Worm (Caenorhabditis elegans): ENCODE measurements around the gene F10B5.3.

Gene F10B5.3

ce11 chrII:8149930-8150329, at the start of gene F10B5.3:
Gene F10B5.3 (minus strand): TSS chrII:8150030.
- no peak for TF ChIP-seq lsy-2 (tag; optimal IDR thresholded peaks at IDR 0.05)
- peak in 1 of 2 experiments; percentile 7 for TF ChIP-seq unc-62 (GFP tag; optimal IDR thresholded peaks at IDR 0.05 in 1 of 2)
- no peak for TF ChIP-seq unc-62 (tag; optimal IDR thresholded peaks at IDR 0.05)

ce11 chrII:8198503-8198902, 48.7 kb upstream of the F10B5.3 start, which contains the start of gene qua-1:
Gene qua-1 (plus strand): TSS chrII:8198803.
- TF ChIP-seq ceh-62 (tag; optimal IDR thresholded peaks at IDR 0.05), result no peak
- TF ChIP-seq unc-39 (tag; optimal IDR thresholded peaks at IDR 0.05), result no peak
- no peak for TF ChIP-seq set-16 (GFP tag; IDR thresholded peaks at IDR 0.05)
- no peak for TF ChIP-seq duxl-1 (tag; optimal IDR thresholded peaks at IDR 0.05; ENCODE audit: poor library complexity)
- no peak for TF ChIP-seq ctbp-1 (GFP tag; IDR thresholded peaks at IDR 0.05)
- no peak for TF ChIP-seq lin-39 (tag; optimal IDR thresholded peaks at IDR 0.05)
- no peak for TF ChIP-seq snpc-4 (tag; optimal IDR thresholded peaks at IDR 0.05)
- no peak for TF ChIP-seq ama-1 (optimal IDR thresholded peaks at IDR 0.05)
- TF ChIP-seq nhr-28 (tag; optimal IDR thresholded peaks at IDR 0.05), result no peak
- TF ChIP-seq zip-11 (GFP tag; IDR thresholded peaks at IDR 0.05), result no peak
- TF ChIP-seq madf-5 (GFP tag; IDR thresholded peaks at IDR 0.05), result no peak
- TF ChIP-seq cey-2 (tag; optimal IDR thresholded peaks at IDR 0.05; ENCODE audit: borderline replicate concordance, insufficient read depth), result no peak
- no peak for TF ChIP-seq unc-62 (GFP tag; optimal IDR thresholded peaks at IDR 0.05 in 1 of 2)
- TF ChIP-seq unc-62 (tag; optimal IDR thresholded peaks at IDR 0.05), result no peak
- no peak for TF ChIP-seq lin-38 (GFP tag; IDR thresholded peaks at IDR 0.05)
- no peak for TF ChIP-seq daf-12 (tag; optimal IDR thresholded peaks at IDR 0.05)
- TF ChIP-seq lin-15B (tag; optimal IDR thresholded peaks at IDR 0.05), result no peak
- TF ChIP-seq ZK546.5 (tag; optimal IDR thresholded peaks at IDR 0.05), result no peak
- TF ChIP-seq Y5F2A.4 (GFP tag; optimal IDR thresholded peaks at IDR 0.05), result no peak

DNA sequence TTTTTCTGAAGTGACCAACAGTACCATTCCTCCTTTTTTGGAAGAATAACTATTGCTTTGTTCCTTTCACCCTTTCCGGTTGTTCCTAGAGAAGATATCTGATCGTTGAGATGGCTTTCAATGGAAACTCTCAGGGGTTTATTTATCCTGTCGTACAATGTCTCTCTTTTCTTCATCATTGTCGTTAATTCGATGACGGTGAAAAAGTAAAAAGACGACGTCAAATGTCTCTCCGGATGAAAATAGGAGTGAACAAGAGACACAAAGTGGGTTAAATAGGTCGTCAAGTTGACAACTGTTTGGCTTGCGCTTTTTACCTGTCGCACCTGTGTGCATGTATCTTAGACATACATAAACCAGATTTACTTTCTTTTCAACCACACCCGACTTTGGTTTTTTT, 44.1 kb upstream of the F10B5.3 start:
- TF ChIP-seq spr-1 (tag; optimal IDR thresholded peaks at IDR 0.05) (no peak), unc-62 (GFP tag; optimal IDR thresholded peaks at IDR 0.05 in 1 of 2) (peak in 1 of 2 experiments; percentile 49), unc-62 (tag; optimal IDR thresholded peaks at IDR 0.05) (no peak)

- TF ChIP-seq daf-12 (tag; optimal IDR thresholded peaks at IDR 0.05) (no peak), attf-4 (tag; optimal IDR thresholded peaks at IDR 0.05) (no peak), lsy-2 (tag; optimal IDR thresholded peaks at IDR 0.05) (no peak), F49E8.2 (tag; optimal IDR thresholded peaks at IDR 0.05; ENCODE audit: borderline replicate concordance) (no peak), nhr-102 (tag; optimal IDR thresholded peaks at IDR 0.05) (no peak), unc-130 (GFP tag; optimal IDR thresholded peaks at IDR 0.05) (no peak), zip-11 (GFP tag; IDR thresholded peaks at IDR 0.05) (no peak), lin-39 (tag; optimal IDR thresholded peaks at IDR 0.05) (no peak), Y105C5A.15 (GFP tag; IDR thresholded peaks at IDR 0.05) (no peak)
Measured at ce11 chrII:8193126-8193525, 43.3 kb upstream of the F10B5.3 start, which contains the start of gene T05C12.9. Gene T05C12.9 (minus strand): TSS chrII:8193226.

DNA sequence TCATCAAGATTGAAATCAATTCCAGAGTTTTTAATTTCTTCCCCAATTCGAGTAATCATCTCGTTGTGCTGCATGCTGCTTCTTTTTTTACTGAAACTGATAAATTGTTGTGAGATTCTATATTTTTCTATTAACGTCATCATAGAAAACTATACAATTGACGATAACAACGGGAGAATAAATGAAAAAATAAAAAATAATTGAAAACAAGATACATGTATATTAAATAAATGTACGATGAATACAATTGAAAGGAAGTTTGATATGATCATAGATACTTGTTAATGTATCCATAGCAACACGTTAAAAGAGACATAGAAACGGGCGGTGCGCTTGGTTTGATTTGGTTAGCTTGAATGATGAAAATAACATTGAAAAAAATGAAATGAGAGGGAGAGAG, 40.6 kb upstream of the F10B5.3 start, which contains the start of gene T05C12.8:
Gene T05C12.8 (minus strand): TSS at position 101 of the 400 bp plus-strand sequence.
- TF ChIP-seq lin-15B (tag; optimal IDR thresholded peaks at IDR 0.05), result no peak
- no peak for TF ChIP-seq dmd-9 (GFP tag; IDR thresholded peaks at IDR 0.05)
- no peak for TF ChIP-seq zip-2 (tag; optimal IDR thresholded peaks at IDR 0.05)
- no peak for TF ChIP-seq nhr-28 (tag; optimal IDR thresholded peaks at IDR 0.05)
- no peak for TF ChIP-seq ZK337.2 (GFP tag; IDR thresholded peaks at IDR 0.05)
- TF ChIP-seq mes-2 (tag; optimal IDR thresholded peaks at IDR 0.05; ENCODE audit: poor library complexity, severe bottlenecking), result no peak
- TF ChIP-seq mdt-29 (GFP tag; IDR thresholded peaks at IDR 0.05), result no peak
- no peak for TF ChIP-seq ces-1 (GFP tag; optimal IDR thresholded peaks at IDR 0.05)
- TF ChIP-seq Y48G9A.11 (GFP tag; IDR thresholded peaks at IDR 0.05), result no peak
- TF ChIP-seq dpl-1 (GFP tag; optimal IDR thresholded peaks at IDR 0.05), result no peak
- no peak for TF ChIP-seq lim-7 (GFP tag; IDR thresholded peaks at IDR 0.05)
- no peak for TF ChIP-seq saeg-2 (GFP tag; IDR thresholded peaks at IDR 0.05)
- no peak for TF ChIP-seq lsy-2 (tag; optimal IDR thresholded peaks at IDR 0.05)
- TF ChIP-seq attf-4 (tag; optimal IDR thresholded peaks at IDR 0.05), result no peak
- TF ChIP-seq ceh-32 (tag; optimal IDR thresholded peaks at IDR 0.05; ENCODE audit: poor library complexity), result no peak
- no peak for TF ChIP-seq snpc-4 (tag; optimal IDR thresholded peaks at IDR 0.05)
- TF ChIP-seq daf-8 (GFP tag; IDR thresholded peaks at IDR 0.05), result no peak
- no peak for TF ChIP-seq D1046.2 (GFP tag; IDR thresholded peaks at IDR 0.05)
- TF ChIP-seq T20F7.1 (GFP tag; optimal IDR thresholded peaks at IDR 0.05), result no peak
